Worm (Caenorhabditis elegans) whole organism, L3 larva: ENCODE measurements around the gene mrpl-21.

Experiments used
- ZK546.5 ChIP-seq: sonication (generic microtip); optimal IDR thresholded peaks from 2 replicates; lab custom pipeline; 2017; ENCODE audit warnings: missing biosample characterization, missing genetic modification characterization
- ama-1 ChIP-seq: fragments of 150-350 bp; optimal IDR thresholded peaks from 2 replicates; lab custom pipeline; 2018
- ceh-16 ChIP-seq: sonication (generic microtip); optimal IDR thresholded peaks from 2 replicates; lab custom pipeline; 2017; ENCODE audit warnings: missing biosample characterization, missing genetic modification characterization
- ceh-28 ChIP-seq: fragments of 150-350 bp; optimal IDR thresholded peaks from 2 replicates; lab custom pipeline; 2014; ENCODE audit warnings: missing biosample characterization, missing genetic modification reagents, missing genetic modification characterization
- ceh-82 ChIP-seq: fragments of 150-350 bp; optimal IDR thresholded peaks from 2 replicates; lab custom pipeline; 2014; ENCODE audit warnings: missing biosample characterization, missing genetic modification characterization
- egl-27 ChIP-seq: sonication (generic microtip); optimal IDR thresholded peaks from 4 replicates; lab custom pipeline; 2017; ENCODE audit warnings: missing biosample characterization, missing genetic modification reagents, missing genetic modification characterization
- egl-5 ChIP-seq: fragments of 150-350 bp; optimal IDR thresholded peaks from 2 replicates; lab custom pipeline; 2017; ENCODE audit warnings: missing biosample characterization, missing genetic modification reagents, missing genetic modification characterization, inconsistent platforms
- elt-1 ChIP-seq: fragments of 150-350 bp; optimal IDR thresholded peaks from 2 replicates; lab custom pipeline; 2014; ENCODE audit warnings: missing biosample characterization, missing genetic modification characterization
- elt-2 ChIP-seq: sonication (generic microtip); optimal IDR thresholded peaks from 2 replicates; lab custom pipeline; 2016; ENCODE audit warnings: missing genetic modification reagents, mild to moderate bottlenecking, missing genetic modification characterization, missing compliant biosample characterization
- eor-1 ChIP-seq, 2 experiments: fragments of 150-350 bp; optimal IDR thresholded peaks; 2 replicates each; lab custom pipeline; 2014 to 2018; ENCODE audit warnings: missing biosample characterization in 2 of 2, missing genetic modification characterization in 2 of 2
- fkh-10 ChIP-seq: sonication (generic microtip); optimal IDR thresholded peaks from 2 replicates; lab custom pipeline; 2017; ENCODE audit warnings: missing biosample characterization, missing genetic modification reagents, missing genetic modification characterization
- fkh-2 ChIP-seq: fragments of 150-350 bp; optimal IDR thresholded peaks from 2 replicates; lab custom pipeline; 2014; ENCODE audit warnings: missing biosample characterization, missing genetic modification reagents, missing genetic modification characterization
- fos-1 ChIP-seq: fragments of 150-350 bp; optimal IDR thresholded peaks from 2 replicates; lab custom pipeline; 2014; ENCODE audit warnings: missing biosample characterization, missing genetic modification characterization
- hmg-11 ChIP-seq: sonication (generic microtip); optimal IDR thresholded peaks from 2 replicates; lab custom pipeline; 2016; ENCODE audit warnings: missing genetic modification characterization, missing compliant biosample characterization
- jun-1 ChIP-seq: fragments of 150-350 bp; optimal IDR thresholded peaks from 2 replicates; lab custom pipeline; 2014; ENCODE audit warnings: missing biosample characterization, missing genetic modification reagents, missing genetic modification characterization
- lin-15B ChIP-seq: fragments of 150-350 bp; optimal IDR thresholded peaks from 2 replicates; lab custom pipeline; 2014; ENCODE audit warnings: missing biosample characterization, missing genetic modification characterization
- lin-39 ChIP-seq: fragments of 150-350 bp; optimal IDR thresholded peaks from 2 replicates; lab custom pipeline; 2018; ENCODE audit warnings: missing biosample characterization, missing genetic modification reagents, missing genetic modification characterization
- lsy-12 ChIP-seq: sonication (generic microtip); optimal IDR thresholded peaks from 2 replicates; lab custom pipeline; 2016; ENCODE audit warnings: mild to moderate bottlenecking, missing genetic modification characterization, missing compliant biosample characterization
- mml-1 ChIP-seq: fragments of 150-350 bp; sonication (generic microtip); optimal IDR thresholded peaks from 3 replicates; lab custom pipeline; 2014; ENCODE audit warnings: missing biosample characterization, missing genetic modification characterization
- nfya-1 ChIP-seq: sonication (generic microtip); optimal IDR thresholded peaks from 2 replicates; lab custom pipeline; 2017; ENCODE audit warnings: missing genetic modification characterization, mild to moderate bottlenecking, missing compliant biosample characterization, antibody characterized with exemption, moderate library complexity; ENCODE audit not compliant: insufficient read depth
- nhr-12 ChIP-seq: fragments of 150-350 bp; optimal IDR thresholded peaks from 2 replicates; lab custom pipeline; 2014; ENCODE audit warnings: missing biosample characterization, missing genetic modification characterization
- nhr-23 ChIP-seq: fragments of 150-350 bp; optimal IDR thresholded peaks from 2 replicates; lab custom pipeline; 2014; ENCODE audit warnings: missing biosample characterization, missing genetic modification reagents, missing genetic modification characterization
- nhr-25 ChIP-seq: sonication (generic microtip); optimal IDR thresholded peaks from 2 replicates; lab custom pipeline; 2017; ENCODE audit warnings: missing biosample characterization, missing genetic modification characterization
- nhr-28 ChIP-seq: fragments of 150-350 bp; optimal IDR thresholded peaks from 2 replicates; lab custom pipeline; 2014; ENCODE audit warnings: missing biosample characterization, missing genetic modification characterization
- nhr-43 ChIP-seq: sonication (generic microtip); optimal IDR thresholded peaks from 2 replicates; lab custom pipeline; 2016; ENCODE audit warnings: mild to moderate bottlenecking, missing genetic modification characterization, missing compliant biosample characterization; ENCODE audit not compliant: poor library complexity, severe bottlenecking
- nhr-67 ChIP-seq: fragments of 150-350 bp; optimal IDR thresholded peaks from 2 replicates; lab custom pipeline; 2014; ENCODE audit warnings: missing biosample characterization, missing genetic modification characterization
- nhr-76 ChIP-seq: fragments of 150-350 bp; sonication (generic microtip); optimal IDR thresholded peaks from 5 replicates; lab custom pipeline; 2014; ENCODE audit warnings: missing biosample characterization, missing genetic modification characterization
- nhr-77 ChIP-seq: fragments of 150-350 bp; optimal IDR thresholded peaks from 2 replicates; lab custom pipeline; 2014; ENCODE audit warnings: missing biosample characterization, missing genetic modification characterization
- pha-4 ChIP-seq: fragments of 150-350 bp; optimal IDR thresholded peaks from 2 replicates; lab custom pipeline; 2014; ENCODE audit warnings: missing biosample characterization, missing genetic modification reagents, missing genetic modification characterization
- skn-1 ChIP-seq: fragments of 150-350 bp; optimal IDR thresholded peaks from 2 replicates; lab custom pipeline; 2014; ENCODE audit warnings: missing biosample characterization, missing genetic modification characterization
- tbx-2 ChIP-seq: sonication (generic microtip); optimal IDR thresholded peaks from 2 replicates; lab custom pipeline; 2016; ENCODE audit warnings: mild to moderate bottlenecking, missing genetic modification characterization, missing compliant biosample characterization
- unc-39 ChIP-seq: sonication (generic microtip); optimal IDR thresholded peaks from 4 replicates; lab custom pipeline; 2017; ENCODE audit warnings: missing biosample characterization, missing genetic modification characterization
- unc-62 ChIP-seq: fragments of 150-350 bp; sonication (generic microtip); optimal IDR thresholded peaks from 4 replicates; lab custom pipeline; 2014; ENCODE audit warnings: missing biosample characterization, missing genetic modification reagents, missing genetic modification characterization
- ztf-11 ChIP-seq: fragments of 150-350 bp; optimal IDR thresholded peaks from 2 replicates; lab custom pipeline; 2014; ENCODE audit warnings: missing biosample characterization, missing genetic modification characterization
- ztf-4 ChIP-seq: fragments of 150-350 bp; optimal IDR thresholded peaks from 2 replicates; lab custom pipeline; 2014; ENCODE audit warnings: missing biosample characterization, missing genetic modification characterization

mrpl-21 gene

ce11 chrIII:4243461-4243860 is at the start of gene mrpl-21:
TSS of gene mrpl-21 (minus strand) at chrIII:4243561.
- TF ChIP-seq fkh-10 (GFP tag; lab: Kevin White, UChicago) (no peak), ztf-11 (tag; lab: Kevin White, UChicago) (no peak), ceh-82 (tag; lab: Kevin White, UChicago) (no peak), nhr-43 (no peak), egl-5 (tag; lab: Kevin White, UChicago) (no peak), lin-15B (tag; lab: Kevin White, UChicago) (no peak), nhr-28 (no peak), ceh-28 (tag; lab: Kevin White, UChicago) (no peak), nhr-77 (no peak), tbx-2 (no peak), nhr-23 (no peak), nhr-76 (tag; lab: Kevin White, UChicago) (no peak), fkh-2 (tag; lab: Kevin White, UChicago) (no peak), ama-1 (no peak), nhr-12 (tag; lab: Kevin White, UChicago) (no peak), unc-62 (no peak), nhr-67 (tag; lab: Kevin White, UChicago) (no peak)
- TF ChIP-seq, all 47 proteins: peak for 0

DNA sequence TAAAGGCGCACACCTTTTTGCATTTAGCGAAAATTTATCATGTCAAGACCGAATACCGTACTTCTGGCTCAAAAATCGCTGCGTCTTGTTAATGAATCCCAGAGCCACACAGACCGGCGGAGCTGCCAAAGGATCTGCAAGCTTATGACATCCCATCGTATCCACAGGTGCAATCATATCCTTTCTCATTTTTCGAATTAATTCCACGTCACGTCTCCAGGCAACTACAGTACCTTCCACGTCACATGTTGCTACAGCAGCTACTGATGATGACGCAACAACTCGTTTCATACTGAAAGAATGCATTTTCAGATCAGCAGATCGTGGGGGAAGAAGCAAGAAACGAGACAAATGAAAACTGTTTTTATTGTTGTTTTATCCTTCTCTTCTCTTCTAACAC is 49.7 kb upstream of the mrpl-21 start, which contains the start of gene R10E4.6:
Gene R10E4.6 (plus strand): TSS at position 301 of the 400 bp plus-strand sequence.
- no peak for TF ChIP-seq elt-1

ce11 chrIII:4291216-4291691 is 47.9 kb upstream of the mrpl-21 start, which contains the start of gene mcm-5:
TSS of gene mcm-5 (minus strand) at chrIII:4291266.
- TF ChIP-seq unc-39 (tag; lab: Kevin White, UChicago) (no peak), unc-62 (no peak), fkh-2 (tag; lab: Kevin White, UChicago) (no peak), ceh-16 (tag; lab: Kevin White, UChicago) (no peak), lsy-12 (tag; lab: Kevin White, UChicago) (no peak), nhr-28 (no peak), ZK546.5 (no peak), hmg-11 (tag; lab: Kevin White, UChicago) (peak; percentile 50), nhr-25 (tag; lab: Kevin White, UChicago) (peak; percentile 36), pha-4 (tag; lab: Kevin White, UChicago) (peak; percentile 69), nhr-43 (no peak), nhr-23 (peak; percentile 31), nfya-1 (tag; lab: Kevin White, UChicago) (peak; percentile 56), fos-1 (tag; lab: Kevin White, UChicago) (no peak), lin-15B (tag; lab: Kevin White, UChicago) (peak; percentile 50), skn-1 (tag; lab: Kevin White, UChicago) (no peak), lin-39 (tag; lab: Kevin White, UChicago) (peak; percentile 37), ceh-28 (tag; lab: Kevin White, UChicago) (peak; percentile 26), elt-2 (tag; lab: Kevin White, UChicago) (no peak)

- TF ChIP-seq fos-1 (tag; lab: Kevin White, UChicago): no peak
- TF ChIP-seq ceh-16 (tag; lab: Kevin White, UChicago): no peak
- TF ChIP-seq mml-1: no peak
- no peak for TF ChIP-seq skn-1 (tag; lab: Kevin White, UChicago)
- TF ChIP-seq egl-5 (tag; lab: Kevin White, UChicago): no peak
- TF ChIP-seq, all 47 proteins: peak for 0
Measured at ce11 chrIII:4289952-4290351, 46.6 kb upstream of the mrpl-21 start.

DNA sequence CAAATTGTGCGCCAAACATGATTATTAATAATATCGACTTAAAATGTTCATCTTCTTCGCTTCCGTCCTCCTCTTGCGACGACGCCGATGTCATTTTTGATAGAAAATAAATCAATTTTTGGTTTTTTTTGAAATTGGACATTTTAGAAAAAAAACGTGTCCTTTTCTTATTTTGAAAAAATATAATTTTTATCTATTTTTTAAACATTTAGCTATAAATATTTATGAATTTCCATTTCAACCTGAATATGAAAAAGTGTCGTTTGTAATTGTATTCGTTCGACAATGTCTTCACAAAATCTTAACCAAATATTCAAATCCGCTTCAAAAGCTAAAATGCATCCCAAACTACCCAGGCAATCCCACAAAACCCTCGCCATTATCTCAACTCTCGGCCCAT is 44.0 kb upstream of the mrpl-21 start, which contains the start of gene R10E4.3:
Gene R10E4.3 (minus strand): TSS at position 101 of the 400 bp plus-strand sequence.
- TF ChIP-seq elt-2 (tag; lab: Kevin White, UChicago): no peak
- no peak for TF ChIP-seq unc-62
- TF ChIP-seq lin-15B (tag; lab: Kevin White, UChicago): no peak
- no peak for TF ChIP-seq egl-27 (tag; lab: Kevin White, UChicago)
- no peak for TF ChIP-seq skn-1 (tag; lab: Kevin White, UChicago)
- no peak for TF ChIP-seq nhr-77
- no peak for TF ChIP-seq ztf-11 (tag; lab: Kevin White, UChicago)
- no peak for TF ChIP-seq nhr-28
- no peak for TF ChIP-seq fos-1 (tag; lab: Kevin White, UChicago)
- no peak for TF ChIP-seq ztf-4 (tag; lab: Kevin White, UChicago)
- no peak for TF ChIP-seq ceh-82 (tag; lab: Kevin White, UChicago)
- no peak for TF ChIP-seq eor-1 (tag; optimal IDR thresholded peaks at IDR 0.05; lab: Kevin White, UChicago)
- no peak for TF ChIP-seq lsy-12 (tag; lab: Kevin White, UChicago)
- no peak for TF ChIP-seq fkh-2 (tag; lab: Kevin White, UChicago)
- TF ChIP-seq nhr-25 (tag; lab: Kevin White, UChicago): no peak
- TF ChIP-seq nhr-67 (tag; lab: Kevin White, UChicago): no peak
- TF ChIP-seq jun-1: no peak
- no peak for TF ChIP-seq tbx-2
